Worm (Caenorhabditis elegans) whole organism, L4 larva: Measurements from ENCODE around the gene ddl-2.

Source experiments
- ZK546.5 ChIP-seq, 2 experiments: sonication (generic microtip); optimal IDR thresholded peaks; 2 replicates each; lab custom pipeline; 2017; ENCODE audit warnings: missing biosample characterization in 2 of 2, missing genetic modification characterization in 2 of 2
- aly-2 ChIP-seq: sonication (generic microtip); optimal IDR thresholded peaks from 2 replicates; lab custom pipeline; 2018; ENCODE audit warnings: missing biosample characterization, missing genetic modification characterization
- nhr-237 ChIP-seq: sonication (generic microtip); optimal IDR thresholded peaks from 2 replicates; lab custom pipeline; 2017; ENCODE audit warnings: missing biosample characterization, missing genetic modification characterization
- nhr-25 ChIP-seq: sonication (generic microtip); optimal IDR thresholded peaks from 2 replicates; lab custom pipeline; 2017; ENCODE audit warnings: missing genetic modification characterization, mild to moderate bottlenecking, missing compliant biosample characterization, antibody characterized with exemption, moderate library complexity, borderline replicate concordance; ENCODE audit not compliant: insufficient read depth
- pha-4 ChIP-seq, 2 experiments: fragments of 150-350 bp in 1 of 2; fragments of 200-800 bp in 1 of 2; sonication (Bioruptor generic) in 1 of 2; IDR thresholded peaks in 1 of 2; optimal IDR thresholded peaks in 1 of 2; 2 replicates each; pipeline versions ENCODE4 v1.3.6 to Lab custom; 2014 to 2022; ENCODE audit warnings: missing genetic modification characterization in 2 of 2, missing genetic modification reagents in 2 of 2, missing biosample characterization in 1 of 2, missing compliant biosample characterization in 1 of 2
- set-16 ChIP-seq: fragments of 200-800 bp; sonication (Bioruptor generic); IDR thresholded peaks from 2 replicates; pipeline ENCODE4 v1.3.6; 2022; ENCODE audit warnings: missing genetic modification reagents, missing genetic modification characterization, missing compliant biosample characterization
- unc-130 ChIP-seq: sonication (generic microtip); optimal IDR thresholded peaks from 2 replicates; lab custom pipeline; 2016; ENCODE audit warnings: missing genetic modification reagents, missing genetic modification characterization, missing compliant biosample characterization

ce11 chrII:13492948-13493347, 54.5 kb downstream of the ddl-2 start, which contains the start of gene F45H10.2:
- TF ChIP-seq pha-4 (GFP tag; IDR thresholded peaks at IDR 0.05; lab: Robert Waterston, UW) (no peak), pha-4 (tag; optimal IDR thresholded peaks at IDR 0.05; lab: Kevin White, UChicago) (no peak), unc-130 (no peak), set-16 (no peak), ZK546.5 (tag; optimal IDR thresholded peaks at IDR 0.05; lab: Kevin White, UChicago) (no peak), nhr-25 (no peak), nhr-237 (tag; lab: Kevin White, UChicago) (no peak), aly-2 (tag; lab: Kevin White, UChicago) (no peak)
